Worm (Caenorhabditis elegans) whole organism, mixed stage, embryonic: Measurements from ENCODE around the gene egl-8.
A peak's percentile ranks its signal among the peaks of the same experiment; 100 is the strongest.

Experiments used
- M03D4.4 ChIP-seq: sonication (generic microtip); optimal IDR thresholded peaks from 2 replicates; lab custom pipeline; 2017; ENCODE audit warnings: mild to moderate bottlenecking, missing genetic modification characterization, missing compliant biosample characterization
- bed-3 ChIP-seq: fragments of 200-800 bp; sonication (Bioruptor generic); optimal IDR thresholded peaks from 3 replicates; lab custom pipeline; 2018; ENCODE audit warnings: mild to moderate bottlenecking, missing genetic modification characterization, moderate library complexity, missing compliant biosample characterization
- blmp-1 ChIP-seq: fragments of 150-350 bp; optimal IDR thresholded peaks from 2 replicates; lab custom pipeline; 2014; ENCODE audit warnings: missing biosample characterization, missing genetic modification characterization
- ceh-39 ChIP-seq: fragments of 150-350 bp; optimal IDR thresholded peaks from 2 replicates; lab custom pipeline; 2014; ENCODE audit warnings: missing biosample characterization, missing genetic modification characterization
- ceh-43 ChIP-seq: fragments of 200-800 bp; sonication (Bioruptor generic); optimal IDR thresholded peaks from 2 replicates; lab custom pipeline; 2018; ENCODE audit warnings: mild to moderate bottlenecking, missing genetic modification characterization, moderate library complexity, missing compliant biosample characterization
- ceh-83 ChIP-seq: fragments of 200-800 bp; sonication (Bioruptor generic); optimal IDR thresholded peaks from 2 replicates; lab custom pipeline; 2018; ENCODE audit warnings: mild to moderate bottlenecking, missing genetic modification characterization, missing compliant biosample characterization
- ces-1 ChIP-seq: fragments of 150-350 bp; optimal IDR thresholded peaks from 2 replicates; lab custom pipeline; 2014; ENCODE audit warnings: missing biosample characterization, missing genetic modification reagents, missing genetic modification characterization
- cnd-1 ChIP-seq: fragments of 200-800 bp; sonication (Bioruptor generic); optimal IDR thresholded peaks from 2 replicates; lab custom pipeline; 2018; ENCODE audit warnings: mild to moderate bottlenecking, missing genetic modification characterization, missing compliant biosample characterization
- drap-1 ChIP-seq: fragments of 200-800 bp; sonication (Bioruptor generic); optimal IDR thresholded peaks from 3 replicates; lab custom pipeline; 2018; ENCODE audit warnings: mild to moderate bottlenecking, missing genetic modification characterization, missing compliant biosample characterization
- elt-1 ChIP-seq: sonication (generic microtip); optimal IDR thresholded peaks from 2 replicates; lab custom pipeline; 2017; ENCODE audit warnings: missing genetic modification characterization, mild to moderate bottlenecking, missing compliant biosample characterization, antibody characterized with exemption, moderate library complexity, borderline replicate concordance; ENCODE audit not compliant: insufficient read depth
- elt-3 ChIP-seq: fragments of 150-350 bp; optimal IDR thresholded peaks from 2 replicates; lab custom pipeline; 2014; ENCODE audit warnings: missing biosample characterization, missing genetic modification characterization
- flh-1 ChIP-seq: fragments of 200-800 bp; sonication (Bioruptor generic); optimal IDR thresholded peaks from 2 replicates; lab custom pipeline; 2018; ENCODE audit warnings: mild to moderate bottlenecking, missing genetic modification characterization, moderate library complexity, missing compliant biosample characterization
- ham-2 ChIP-seq: fragments of 200-800 bp; sonication (Bioruptor generic); optimal IDR thresholded peaks from 2 replicates; lab custom pipeline; 2018; ENCODE audit warnings: mild to moderate bottlenecking, missing genetic modification characterization, missing compliant biosample characterization
- hlh-1 ChIP-seq: fragments of 150-350 bp; optimal IDR thresholded peaks from 2 replicates; lab custom pipeline; 2014; ENCODE audit warnings: missing biosample characterization, missing genetic modification reagents, missing genetic modification characterization
- lin-13 ChIP-seq: fragments of 150-350 bp; optimal IDR thresholded peaks from 2 replicates; lab custom pipeline; 2014; ENCODE audit warnings: missing biosample characterization, missing genetic modification characterization
- lin-32 ChIP-seq: fragments of 200-800 bp; sonication (Bioruptor generic); optimal IDR thresholded peaks from 2 replicates; lab custom pipeline; 2018; ENCODE audit warnings: mild to moderate bottlenecking, missing genetic modification characterization, missing compliant biosample characterization
- lsy-2 ChIP-seq: fragments of 150-350 bp; optimal IDR thresholded peaks from 2 replicates; lab custom pipeline; 2014; ENCODE audit warnings: missing biosample characterization, missing genetic modification characterization
- mab-5 ChIP-seq: fragments of 150-350 bp; optimal IDR thresholded peaks from 2 replicates; lab custom pipeline; 2014; ENCODE audit warnings: missing biosample characterization, missing genetic modification characterization
- mep-1 ChIP-seq: fragments of 150-350 bp; optimal IDR thresholded peaks from 2 replicates; lab custom pipeline; 2017; ENCODE audit warnings: missing biosample characterization, missing genetic modification reagents, missing genetic modification characterization, inconsistent platforms
- mls-2 ChIP-seq: sonication (generic microtip); optimal IDR thresholded peaks from 2 replicates; lab custom pipeline; 2016; ENCODE audit warnings: mild to moderate bottlenecking, missing genetic modification characterization, moderate library complexity, missing compliant biosample characterization
- nhr-12 ChIP-seq: fragments of 150-350 bp; optimal IDR thresholded peaks from 2 replicates; lab custom pipeline; 2014; ENCODE audit warnings: missing biosample characterization, missing genetic modification characterization
- nhr-2 ChIP-seq: fragments of 150-350 bp; optimal IDR thresholded peaks from 2 replicates; lab custom pipeline; 2014; ENCODE audit warnings: missing biosample characterization, missing genetic modification characterization
- nhr-237 ChIP-seq: fragments of 150-350 bp; optimal IDR thresholded peaks from 2 replicates; lab custom pipeline; 2014; ENCODE audit warnings: missing biosample characterization, missing genetic modification characterization
- nhr-28 ChIP-seq: fragments of 150-350 bp; optimal IDR thresholded peaks from 2 replicates; lab custom pipeline; 2014; ENCODE audit warnings: missing biosample characterization, missing genetic modification characterization
- nhr-76 ChIP-seq: sonication (generic microtip); optimal IDR thresholded peaks from 2 replicates; lab custom pipeline; 2017; ENCODE audit warnings: missing biosample characterization, missing genetic modification characterization
- pha-4 ChIP-seq: fragments of 150-350 bp; optimal IDR thresholded peaks from 2 replicates; lab custom pipeline; 2018; ENCODE audit warnings: missing biosample characterization, missing genetic modification reagents, missing genetic modification characterization
- sem-2 ChIP-seq: fragments of 200-800 bp; sonication (Bioruptor generic); optimal IDR thresholded peaks from 2 replicates; lab custom pipeline; 2018; ENCODE audit warnings: mild to moderate bottlenecking, missing genetic modification characterization, missing compliant biosample characterization
- snpc-4 ChIP-seq: fragments of 150-350 bp; optimal IDR thresholded peaks from 2 replicates; lab custom pipeline; 2014; ENCODE audit warnings: missing biosample characterization, missing genetic modification characterization
- sptf-1 ChIP-seq: sonication (generic microtip); optimal IDR thresholded peaks from 2 replicates; lab custom pipeline; 2017; ENCODE audit warnings: mild to moderate bottlenecking, missing genetic modification characterization, moderate library complexity, missing compliant biosample characterization
- tbx-8 ChIP-seq: fragments of 200-800 bp; sonication (Bioruptor generic); optimal IDR thresholded peaks from 2 replicates; lab custom pipeline; 2018; ENCODE audit warnings: mild to moderate bottlenecking, missing genetic modification characterization, moderate library complexity, missing compliant biosample characterization
- unc-120 ChIP-seq: sonication (generic microtip); optimal IDR thresholded peaks from 2 replicates; lab custom pipeline; 2017; ENCODE audit warnings: missing genetic modification characterization, missing compliant biosample characterization; ENCODE audit not compliant: poor library complexity, severe bottlenecking
- unc-39 ChIP-seq: fragments of 150-350 bp; optimal IDR thresholded peaks from 2 replicates; lab custom pipeline; 2014; ENCODE audit warnings: missing biosample characterization, missing genetic modification characterization
- zip-8 ChIP-seq: fragments of 150-350 bp; optimal IDR thresholded peaks from 2 replicates; lab custom pipeline; 2014; ENCODE audit warnings: missing biosample characterization, missing genetic modification characterization

The egl-8 gene

DNA sequence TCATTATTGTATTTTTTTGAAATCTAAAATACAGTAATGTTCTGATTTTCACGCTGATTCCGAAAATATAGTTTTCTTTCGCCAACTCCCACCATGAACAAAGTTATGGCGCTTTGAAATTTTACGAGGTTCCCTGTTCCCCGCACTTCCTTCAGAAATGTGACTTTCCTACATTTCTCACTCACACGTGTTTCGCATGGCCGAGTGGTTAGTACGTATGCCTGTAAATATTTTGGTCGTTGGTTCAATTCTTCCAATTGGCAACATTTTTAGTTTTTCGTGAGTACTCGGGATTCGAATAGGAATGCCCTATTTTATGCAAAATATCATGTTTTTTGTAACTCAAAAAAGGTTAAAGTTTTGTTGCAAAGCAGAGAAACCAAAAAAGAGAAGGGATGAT lies 32.7 kb downstream of the egl-8 start:
- no peak for TF ChIP-seq lsy-2
- TF ChIP-seq elt-3: no peak
- peak; percentile 73 for TF ChIP-seq lin-32 (GFP tag; lab: Kevin White, UChicago)
- peak; percentile 75 for TF ChIP-seq ham-2
- no peak for TF ChIP-seq mab-5 (tag; lab: Kevin White, UChicago)
- TF ChIP-seq bed-3 (GFP tag; lab: Kevin White, UChicago): peak; percentile 75
- TF ChIP-seq sem-2 (GFP tag; lab: Kevin White, UChicago): peak; percentile 65
- TF ChIP-seq mls-2: peak; percentile 77
- TF ChIP-seq drap-1: peak; percentile 85
- TF ChIP-seq nhr-2 (tag; lab: Kevin White, UChicago): no peak
- peak; percentile 30 for TF ChIP-seq blmp-1 (tag; lab: Kevin White, UChicago)
- TF ChIP-seq flh-1 (GFP tag; lab: Kevin White, UChicago): peak; percentile 53
- peak; percentile 66 for TF ChIP-seq cnd-1 (tag; lab: Kevin White, UChicago)
- peak; percentile 29 for TF ChIP-seq lin-13
- TF ChIP-seq ceh-83 (GFP tag; lab: Kevin White, UChicago): peak; percentile 79
- peak; percentile 68 for TF ChIP-seq nhr-28
- peak; percentile 82 for TF ChIP-seq M03D4.4 (tag; lab: Kevin White, UChicago)
- peak; percentile 88 for TF ChIP-seq sptf-1 (tag; lab: Kevin White, UChicago)
- peak; percentile 48 for TF ChIP-seq unc-120 (tag; lab: Kevin White, UChicago)
- TF ChIP-seq ceh-43: peak; percentile 73
- peak; percentile 37 for TF ChIP-seq hlh-1 (tag; lab: Kevin White, UChicago)
- no peak for TF ChIP-seq pha-4 (tag; lab: Kevin White, UChicago)
- peak; percentile 11 for TF ChIP-seq tbx-8 (GFP tag; lab: Kevin White, UChicago)
- TF ChIP-seq elt-1 (tag; lab: Kevin White, UChicago): no peak

DNA sequence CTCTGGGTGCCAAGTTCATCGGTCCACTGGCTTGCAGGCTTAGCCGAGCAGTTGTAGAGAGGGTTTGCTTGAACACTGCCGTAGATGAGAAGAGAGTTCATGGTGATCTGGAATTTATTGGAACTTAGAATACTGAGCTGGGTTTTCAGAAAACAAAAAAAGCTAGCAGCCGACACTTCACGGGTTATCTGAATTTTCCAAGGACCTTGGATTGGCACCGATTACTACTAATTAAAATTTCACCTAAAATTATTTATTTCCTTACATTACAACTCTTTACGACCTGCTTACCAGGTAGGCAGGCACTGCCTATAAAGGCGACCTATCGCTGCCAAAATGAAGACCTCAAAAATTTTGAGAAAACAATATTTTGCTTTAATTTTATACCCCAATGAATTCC lies 35.3 kb downstream of the egl-8 start, which contains the start of gene srt-52:
srt-52 (minus strand) TSS at position 101 of the 400 bp plus-strand sequence.
- TF ChIP-seq ces-1 (GFP tag; lab: Kevin White, UChicago) (no peak), zip-8 (tag; lab: Kevin White, UChicago) (no peak)

DNA sequence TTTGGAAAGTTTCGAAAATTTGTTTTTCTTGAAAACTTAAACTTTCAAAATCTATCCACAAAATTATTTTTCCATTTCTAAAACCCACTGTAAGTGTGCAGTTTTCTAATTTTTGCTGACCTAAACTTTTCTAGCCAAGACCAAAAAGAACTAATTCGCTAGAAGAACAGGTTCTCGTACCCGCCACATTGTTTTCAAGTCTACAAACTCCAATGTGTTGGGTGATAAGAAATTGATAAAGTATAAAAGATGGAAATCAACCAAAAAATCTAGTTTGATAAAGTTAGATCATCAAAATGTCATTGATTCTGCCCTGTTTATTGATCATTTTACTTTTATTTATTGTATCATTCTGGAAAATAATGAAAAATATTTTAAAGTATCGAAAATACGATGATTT lies 38.4 kb downstream of the egl-8 start, which contains the start of gene cyp-29A3:
cyp-29A3 (plus strand) TSS at position 269 of the 400 bp plus-strand sequence.
- no peak for TF ChIP-seq cnd-1 (tag; lab: Kevin White, UChicago)
- TF ChIP-seq flh-1 (GFP tag; lab: Kevin White, UChicago): no peak
- TF ChIP-seq blmp-1 (tag; lab: Kevin White, UChicago): no peak
- TF ChIP-seq hlh-1 (tag; lab: Kevin White, UChicago): no peak
- no peak for TF ChIP-seq nhr-2 (tag; lab: Kevin White, UChicago)
- no peak for TF ChIP-seq lin-13
- no peak for TF ChIP-seq nhr-76 (tag; lab: Kevin White, UChicago)
- TF ChIP-seq mep-1: no peak
- no peak for TF ChIP-seq ceh-83 (GFP tag; lab: Kevin White, UChicago)
- no peak for TF ChIP-seq elt-3
- TF ChIP-seq elt-1 (tag; lab: Kevin White, UChicago): no peak
- TF ChIP-seq sptf-1 (tag; lab: Kevin White, UChicago): no peak
- no peak for TF ChIP-seq snpc-4
- TF ChIP-seq zip-8 (tag; lab: Kevin White, UChicago): no peak
- no peak for TF ChIP-seq lin-32 (GFP tag; lab: Kevin White, UChicago)
- TF ChIP-seq, all 35 proteins: peak for 0

DNA sequence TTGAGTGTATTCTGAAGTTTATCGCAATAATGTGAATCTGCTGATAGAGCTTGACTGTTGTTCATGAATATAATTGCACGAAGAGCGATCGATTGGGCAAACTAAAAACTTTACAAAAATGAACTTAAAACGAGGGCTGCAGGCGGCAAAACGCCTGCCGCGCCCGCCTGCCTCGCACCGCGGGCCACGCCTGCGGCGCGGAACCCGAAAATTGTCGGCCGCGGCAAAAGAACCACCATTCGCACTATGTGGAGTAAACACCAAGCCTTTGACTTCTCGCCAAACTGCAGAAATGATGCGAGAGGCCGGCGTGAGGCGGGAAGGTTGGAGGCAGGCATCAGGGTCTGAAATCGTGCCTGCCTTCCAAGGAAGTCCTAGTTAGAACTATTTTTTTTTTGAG lies 43.3 kb downstream of the egl-8 start:
- TF ChIP-seq elt-3 (no peak), zip-8 (tag; lab: Kevin White, UChicago) (no peak), ham-2 (no peak), mls-2 (no peak), unc-120 (tag; lab: Kevin White, UChicago) (no peak), sptf-1 (tag; lab: Kevin White, UChicago) (no peak), hlh-1 (tag; lab: Kevin White, UChicago) (no peak), M03D4.4 (tag; lab: Kevin White, UChicago) (no peak), ceh-83 (GFP tag; lab: Kevin White, UChicago) (no peak)

DNA sequence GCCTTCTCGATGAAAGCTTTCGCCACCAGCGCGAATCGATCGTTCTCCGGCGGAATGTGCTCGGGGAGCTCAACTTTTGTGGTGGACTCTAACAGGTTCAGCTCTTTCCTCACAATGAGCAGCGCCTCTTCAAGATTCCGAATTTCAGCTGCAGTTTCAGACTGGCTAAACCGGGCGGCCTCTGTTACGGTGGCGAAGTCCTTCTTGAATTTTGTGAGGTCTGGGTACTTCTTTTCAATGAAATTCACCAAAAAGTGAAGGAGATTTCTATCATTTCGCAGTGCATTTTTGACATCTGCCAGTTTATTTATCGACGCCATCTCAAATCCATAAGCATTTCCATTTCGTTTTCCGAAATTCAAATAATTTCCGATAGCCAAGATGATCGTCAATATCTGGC lies 45.9 kb downstream of the egl-8 start:
- TF ChIP-seq ces-1 (GFP tag; lab: Kevin White, UChicago) (no peak), nhr-76 (tag; lab: Kevin White, UChicago) (no peak), lin-32 (GFP tag; lab: Kevin White, UChicago) (no peak), sptf-1 (tag; lab: Kevin White, UChicago) (no peak), mep-1 (no peak), nhr-12 (tag; lab: Kevin White, UChicago) (no peak), zip-8 (tag; lab: Kevin White, UChicago) (no peak), ham-2 (no peak), elt-3 (no peak), nhr-2 (tag; lab: Kevin White, UChicago) (no peak), lin-13 (no peak), blmp-1 (tag; lab: Kevin White, UChicago) (no peak), unc-39 (tag; lab: Kevin White, UChicago) (no peak), drap-1 (no peak), bed-3 (GFP tag; lab: Kevin White, UChicago) (no peak), ceh-39 (tag; lab: Kevin White, UChicago) (no peak), nhr-28 (no peak), nhr-237 (tag; lab: Kevin White, UChicago) (no peak), hlh-1 (tag; lab: Kevin White, UChicago) (no peak)
